Fruit fly (Drosophila melanogaster): ENCODE measurements around the gene AP-1gamma.

DNA sequence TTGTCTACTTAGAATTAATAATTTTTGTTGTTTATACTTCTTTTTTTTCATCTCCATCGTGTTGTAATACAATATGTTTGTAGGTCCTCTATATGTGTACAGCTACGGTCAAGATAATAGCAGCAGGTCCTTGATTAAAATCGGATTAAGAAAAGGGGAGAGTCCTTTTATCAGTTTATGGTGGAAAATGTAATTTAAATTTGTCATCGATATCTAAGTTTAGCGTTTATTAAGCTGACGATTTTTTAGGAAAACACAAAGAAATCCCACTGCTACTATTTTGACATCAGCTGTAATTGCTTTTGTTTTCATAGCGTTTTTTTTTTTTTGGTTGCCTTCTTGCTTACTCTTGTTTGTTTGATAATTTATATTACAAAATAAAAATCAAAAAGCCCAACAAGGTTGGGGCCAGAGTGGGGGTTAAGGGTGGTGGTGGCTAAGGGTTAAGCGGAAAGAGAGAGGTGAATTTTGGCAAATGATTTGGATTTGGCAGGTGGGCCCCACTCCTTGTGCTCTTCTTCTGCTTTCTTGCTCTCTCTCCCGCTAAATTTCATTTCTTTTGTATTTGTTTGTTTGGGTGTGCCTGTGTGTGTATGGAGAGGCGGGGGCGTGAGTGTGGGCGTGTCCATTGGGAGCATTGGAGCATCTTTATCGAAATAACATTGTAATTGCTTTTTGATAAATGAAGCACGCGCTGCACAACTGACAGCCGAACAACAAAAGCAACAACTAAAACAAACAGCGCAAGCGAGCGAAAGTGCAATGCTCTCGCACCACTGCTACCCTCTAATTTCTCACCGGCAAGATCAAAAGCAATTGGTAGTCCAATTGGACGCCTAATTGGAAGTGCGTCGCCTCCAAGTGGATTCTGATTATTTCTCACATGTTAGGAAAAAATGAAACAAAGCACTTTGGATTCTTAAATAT lies 12.6 kb downstream of the AP-1gamma start:
- peak; percentile 24 for TF ChIP-seq pan (optimal IDR thresholded peaks at IDR 0.05)
- no peak for TF ChIP-seq CG8478 (optimal IDR thresholded peaks at IDR 0.05)
- no peak for TF ChIP-seq Dll (optimal IDR thresholded peaks at IDR 0.05)

All from whole organism.